Fruit fly (Drosophila melanogaster) Kc167 (cell line): ENCODE measurements around the gene Polr2G.

Source experiments
- Myc ChIP-seq: fragments of >200 bp; optimal IDR thresholded peaks from 2 replicates; lab custom pipeline; 2017; ENCODE audit warnings: missing external identifiers
- Sin3A ChIP-seq: fragments of >200 bp; optimal IDR thresholded peaks from 2 replicates; lab custom pipeline; 2018; ENCODE audit warnings: missing external identifiers
- h ChIP-seq: fragments of >200 bp; optimal IDR thresholded peaks from 3 replicates; lab custom pipeline; 2018; ENCODE audit warnings: missing external identifiers
- psq ChIP-seq: fragments of >200 bp; optimal IDR thresholded peaks from 2 replicates; lab custom pipeline; 2017; ENCODE audit warnings: missing external identifiers

DNA sequence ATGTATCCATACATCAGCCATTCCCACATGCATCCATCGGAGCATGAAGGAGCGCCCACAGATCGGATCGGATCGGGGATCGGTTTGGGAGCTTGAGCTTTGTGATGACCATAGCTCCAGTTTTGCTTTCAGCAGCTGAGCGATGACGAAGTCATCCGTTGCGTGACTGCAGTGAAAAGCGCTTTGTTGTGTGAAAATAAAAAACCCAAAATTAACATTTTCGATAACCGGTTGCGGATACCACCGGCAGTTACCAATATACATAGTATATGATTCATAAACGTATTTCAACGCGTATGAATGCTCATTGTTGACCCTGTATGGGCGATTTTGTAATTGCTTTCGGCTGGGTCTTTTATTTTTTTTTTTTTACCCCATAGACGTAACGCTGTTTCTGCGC is 17.8 kb downstream of the Polr2G start:
- TF ChIP-seq psq (no peak), h (lab: Kevin White, UChicago) (no peak), Myc (lab: Kevin White, UChicago) (no peak), Sin3A (no peak)
